Worm (Caenorhabditis elegans) whole organism, young adult: Measurements from ENCODE around the gene nfki-1.

Source experiments
- F55B11.4 ChIP-seq: sonication (generic microtip); optimal IDR thresholded peaks from 2 replicates; lab custom pipeline; 2016; ENCODE audit warnings: missing compliant biosample characterization, missing genetic modification characterization, borderline replicate concordance; ENCODE audit not compliant: insufficient read depth
- F57C9.4 ChIP-seq: sonication (generic microtip); optimal IDR thresholded peaks from 2 replicates; lab custom pipeline; 2017; ENCODE audit warnings: mild to moderate bottlenecking, missing genetic modification characterization, missing compliant biosample characterization
- Y67H2A.10 ChIP-seq: fragments of 200-800 bp; sonication (Bioruptor generic); conservative IDR thresholded peaks from 2 replicates; pipeline ENCODE4 v1.3.6; 2022; ENCODE audit warnings: missing genetic modification reagents, missing genetic modification characterization, missing compliant biosample characterization
- Y95B8A.8 ChIP-seq: fragments of 200-800 bp; sonication (Bioruptor generic); IDR thresholded peaks from 2 replicates; pipeline ENCODE4 v1.3.6; 2022; ENCODE audit warnings: missing genetic modification reagents, missing genetic modification characterization, missing compliant biosample characterization
- ZK185.1 ChIP-seq: sonication (generic microtip); optimal IDR thresholded peaks from 2 replicates; lab custom pipeline; 2016; ENCODE audit warnings: mild to moderate bottlenecking, missing genetic modification characterization, missing compliant biosample characterization; ENCODE audit not compliant: poor library complexity, severe bottlenecking
- aptf-2 ChIP-seq: fragments of 200-800 bp; sonication (Bioruptor generic); conservative IDR thresholded peaks from 2 replicates; pipeline ENCODE4 v1.3.6; 2022; ENCODE audit warnings: missing genetic modification reagents, missing genetic modification characterization, missing compliant biosample characterization
- attf-6 ChIP-seq: fragments of 200-800 bp; sonication (Bioruptor generic); IDR thresholded peaks from 2 replicates; pipeline ENCODE4 v1.3.6; 2022; ENCODE audit warnings: missing genetic modification reagents, missing genetic modification characterization, missing compliant biosample characterization
- cebp-1 ChIP-seq, 2 experiments: fragments of 200-800 bp in 1 of 2; sonication (Bioruptor generic) in 1 of 2; sonication (generic microtip) in 1 of 2; IDR thresholded peaks in 1 of 2; optimal IDR thresholded peaks in 1 of 2; 2 replicates each; pipeline versions ENCODE4 v1.3.6 to Lab custom; 2017 to 2022; ENCODE audit warnings: missing compliant biosample characterization in 2 of 2, missing genetic modification characterization in 2 of 2, mild to moderate bottlenecking in 1 of 2, missing genetic modification reagents in 1 of 2, moderate library complexity in 1 of 2
- die-1 ChIP-seq: sonication (generic microtip); optimal IDR thresholded peaks from 2 replicates; lab custom pipeline; 2016; ENCODE audit warnings: missing genotype, mild to moderate bottlenecking, missing genetic modification characterization, missing compliant biosample characterization
- dox-1 ChIP-seq: fragments of 200-800 bp; sonication (Bioruptor generic); IDR thresholded peaks from 2 replicates; pipeline ENCODE4 v1.3.6; 2022; ENCODE audit warnings: missing genetic modification reagents, missing genetic modification characterization, missing compliant biosample characterization
- dpl-1 ChIP-seq: fragments of 150-350 bp; optimal IDR thresholded peaks from 2 replicates; lab custom pipeline; 2014; ENCODE audit warnings: missing biosample characterization, missing genetic modification reagents, missing genetic modification characterization
- fkh-3 ChIP-seq: sonication (generic microtip); optimal IDR thresholded peaks from 2 replicates; lab custom pipeline; 2016; ENCODE audit warnings: mild to moderate bottlenecking, missing genetic modification characterization, missing compliant biosample characterization
- hmg-20 ChIP-seq: fragments of 200-800 bp; sonication (Bioruptor generic); IDR thresholded peaks from 2 replicates; pipeline ENCODE4 v1.3.6; 2022; ENCODE audit warnings: missing genetic modification reagents, missing genetic modification characterization, missing compliant biosample characterization
- hsf-1 ChIP-seq: fragments of 200-800 bp; sonication (Bioruptor generic); IDR thresholded peaks from 2 replicates; pipeline ENCODE4 v1.3.6; 2022; ENCODE audit warnings: missing genetic modification reagents, missing genetic modification characterization, missing compliant biosample characterization
- lin-26 ChIP-seq: fragments of 200-800 bp; sonication (Bioruptor generic); IDR thresholded peaks from 2 replicates; pipeline ENCODE4 v1.3.6; 2022; ENCODE audit warnings: missing genetic modification reagents, missing genetic modification characterization, missing compliant biosample characterization
- lin-40 ChIP-seq: sonication (generic microtip); optimal IDR thresholded peaks from 2 replicates; lab custom pipeline; 2016; ENCODE audit warnings: missing genetic modification characterization, mild to moderate bottlenecking, missing compliant biosample characterization, missing genotype, missing genetic modification reagents
- madf-10 ChIP-seq: sonication (generic microtip); optimal IDR thresholded peaks from 2 replicates; lab custom pipeline; 2016; ENCODE audit warnings: mild to moderate bottlenecking, missing genetic modification characterization, missing compliant biosample characterization
- madf-3 ChIP-seq: fragments of 200-800 bp; sonication (Bioruptor generic); IDR thresholded peaks from 2 replicates; pipeline ENCODE4 v1.3.6; 2022; ENCODE audit warnings: missing genetic modification reagents, missing genetic modification characterization, missing compliant biosample characterization
- madf-8 ChIP-seq: fragments of 200-800 bp; sonication (Bioruptor generic); conservative IDR thresholded peaks from 2 replicates; pipeline ENCODE4 v1.3.6; 2022; ENCODE audit warnings: missing genetic modification reagents, missing genetic modification characterization, missing compliant biosample characterization
- nfya-2 ChIP-seq: fragments of 200-800 bp; sonication (Bioruptor generic); IDR thresholded peaks from 2 replicates; pipeline ENCODE4 v1.3.6; 2022; ENCODE audit warnings: missing genetic modification reagents, missing genetic modification characterization, missing compliant biosample characterization
- nhr-120 ChIP-seq: fragments of 200-800 bp; sonication (Bioruptor generic); IDR thresholded peaks from 2 replicates; pipeline ENCODE4 v1.3.6; 2022; ENCODE audit warnings: missing genetic modification characterization, missing compliant biosample characterization
- nhr-179 ChIP-seq: sonication (generic microtip); optimal IDR thresholded peaks from 2 replicates; lab custom pipeline; 2016; ENCODE audit warnings: mild to moderate bottlenecking, missing genetic modification characterization, missing compliant biosample characterization
- nhr-80 ChIP-seq: sonication (generic microtip); optimal IDR thresholded peaks from 2 replicates; lab custom pipeline; 2016; ENCODE audit warnings: missing genetic modification characterization, missing compliant biosample characterization
- pha-4 ChIP-seq: fragments of 150-350 bp; sonication (generic microtip); optimal IDR thresholded peaks from 2 replicates; lab custom pipeline; 2014; ENCODE audit warnings: missing biosample characterization, missing genetic modification reagents, missing genetic modification characterization
- rcor-1 ChIP-seq: fragments of 200-800 bp; sonication (Bioruptor generic); IDR thresholded peaks from 2 replicates; pipeline ENCODE4 v1.3.6; 2022; ENCODE audit warnings: missing genetic modification reagents, missing genetic modification characterization, missing compliant biosample characterization
- rpc-1 ChIP-seq, 2 experiments: fragments of 150-350 bp in 1 of 2; sonication (generic microtip) in 1 of 2; optimal IDR thresholded peaks; 2 replicates each; lab custom pipeline; 2014 to 2018; ENCODE audit warnings: missing biosample characterization in 1 of 2, missing genetic modification characterization in 1 of 2, missing genetic modification reagents in 1 of 2, missing genotype in 1 of 2
- sdz-38 ChIP-seq: sonication (generic microtip); optimal IDR thresholded peaks from 2 replicates; lab custom pipeline; 2016; ENCODE audit warnings: missing genotype, missing genetic modification characterization, missing compliant biosample characterization
- somi-1 ChIP-seq: fragments of 200-800 bp; sonication (Bioruptor generic); optimal IDR thresholded peaks from 2 replicates; lab custom pipeline; 2018; ENCODE audit warnings: mild to moderate bottlenecking, missing genetic modification characterization, missing compliant biosample characterization
- tbp1 ChIP-seq: fragments of 200-800 bp; sonication (Bioruptor generic); optimal IDR thresholded peaks from 2 replicates; lab custom pipeline; 2018; ENCODE audit warnings: mild to moderate bottlenecking, missing genetic modification characterization, missing compliant biosample characterization
- tbx-9 ChIP-seq: sonication (generic microtip); optimal IDR thresholded peaks from 2 replicates; lab custom pipeline; 2016; ENCODE audit warnings: borderline replicate concordance, missing genetic modification characterization, inconsistent platforms, missing compliant biosample characterization
- tlf-1 ChIP-seq: fragments of 200-800 bp; sonication (Bioruptor generic); optimal IDR thresholded peaks from 2 replicates; lab custom pipeline; 2018; ENCODE audit warnings: mild to moderate bottlenecking, missing genetic modification characterization, missing compliant biosample characterization
- zim-3 ChIP-seq: sonication (generic microtip); optimal IDR thresholded peaks from 2 replicates; lab custom pipeline; 2017; ENCODE audit warnings: mild to moderate bottlenecking, missing genetic modification characterization, moderate library complexity, missing compliant biosample characterization
- ztf-28 ChIP-seq: fragments of 200-800 bp; sonication (Bioruptor generic); IDR thresholded peaks from 2 replicates; pipeline ENCODE4 v1.3.6; 2022; ENCODE audit warnings: missing genetic modification reagents, missing genetic modification characterization, missing compliant biosample characterization
- ztf-6 ChIP-seq: fragments of 200-800 bp; sonication (Bioruptor generic); IDR thresholded peaks from 2 replicates; pipeline ENCODE4 v1.3.6; 2022; ENCODE audit warnings: missing genetic modification reagents, missing genetic modification characterization, missing compliant biosample characterization

Gene nfki-1

ce11 chrX:15328343-15328742 lies 26.7 kb upstream of the nfki-1 start:
- TF ChIP-seq aptf-2 (GFP tag; lab: Robert Waterston, UW): no peak
- TF ChIP-seq rcor-1 (GFP tag; lab: Robert Waterston, UW): no peak
- no peak for TF ChIP-seq tbx-9 (tag; lab: Kevin White, UChicago)
- TF ChIP-seq madf-10: no peak
- no peak for TF ChIP-seq Y95B8A.8 (GFP tag; lab: Robert Waterston, UW)
- TF ChIP-seq nhr-179: no peak
- no peak for TF ChIP-seq rpc-1 (optimal IDR thresholded peaks at IDR 0.05; lab: Kevin White, UChicago)
- no peak for TF ChIP-seq rpc-1 (tag; optimal IDR thresholded peaks at IDR 0.05; lab: Kevin White, UChicago)
- no peak for TF ChIP-seq fkh-3 (tag; lab: Kevin White, UChicago)

- TF ChIP-seq ztf-28: no peak
- no peak for TF ChIP-seq ZK185.1 (tag; lab: Kevin White, UChicago)
- TF ChIP-seq nhr-120 (GFP tag; lab: Robert Waterston, UW): no peak
- no peak for TF ChIP-seq pha-4 (tag; lab: Kevin White, UChicago)
- no peak for TF ChIP-seq hsf-1 (GFP tag; lab: Robert Waterston, UW)
- no peak for TF ChIP-seq madf-8 (GFP tag; lab: Robert Waterston, UW)
- TF ChIP-seq tlf-1 (GFP tag; lab: Kevin White, UChicago): no peak
- no peak for TF ChIP-seq die-1 (tag; lab: Kevin White, UChicago)
- TF ChIP-seq somi-1 (GFP tag; lab: Kevin White, UChicago): no peak
- TF ChIP-seq sdz-38 (tag; lab: Kevin White, UChicago): no peak
- TF ChIP-seq hmg-20 (GFP tag; lab: Robert Waterston, UW): no peak
- no peak for TF ChIP-seq nfya-2
- no peak for TF ChIP-seq madf-3
- TF ChIP-seq dox-1 (GFP tag; lab: Robert Waterston, UW): no peak
- TF ChIP-seq, all 124 proteins: peak for 0
These were observed 24.4 kb upstream of the nfki-1 start, which contains the start of gene Y15E3A.4 for ce11 chrX:15330664-15331063. TSS of gene Y15E3A.4 (plus strand) at chrX:15330964.

- TF ChIP-seq cebp-1 (GFP tag; IDR thresholded peaks at IDR 0.05; lab: Robert Waterston, UW) (no peak), cebp-1 (tag; optimal IDR thresholded peaks at IDR 0.05; lab: Kevin White, UChicago) (peak; percentile 42), lin-40 (tag; lab: Kevin White, UChicago) (no peak), nhr-80 (peak; percentile 20)
These were observed 20.1 kb upstream of the nfki-1 start for ce11 chrX:15334897-15335296.

ce11 chrX:15335636-15336035 lies 19.4 kb upstream of the nfki-1 start:
- TF ChIP-seq F57C9.4 (tag; lab: Kevin White, UChicago) (no peak), somi-1 (GFP tag; lab: Kevin White, UChicago) (no peak), rpc-1 (optimal IDR thresholded peaks at IDR 0.05; lab: Kevin White, UChicago) (no peak), rpc-1 (tag; optimal IDR thresholded peaks at IDR 0.05; lab: Kevin White, UChicago) (peak; percentile 29), F55B11.4 (no peak), dpl-1 (no peak)

ce11 chrX:15336392-15336791 lies 18.6 kb upstream of the nfki-1 start:
- TF ChIP-seq attf-6 (GFP tag; lab: Robert Waterston, UW): no peak
- TF ChIP-seq ztf-6 (GFP tag; lab: Robert Waterston, UW): no peak
- TF ChIP-seq rpc-1 (optimal IDR thresholded peaks at IDR 0.05; lab: Kevin White, UChicago): no peak
- TF ChIP-seq rpc-1 (tag; optimal IDR thresholded peaks at IDR 0.05; lab: Kevin White, UChicago): no peak
- no peak for TF ChIP-seq tbp1 (GFP tag; lab: Kevin White, UChicago)
- TF ChIP-seq Y67H2A.10 (GFP tag; lab: Robert Waterston, UW): no peak
- no peak for TF ChIP-seq zim-3 (tag; lab: Kevin White, UChicago)
- no peak for TF ChIP-seq lin-26 (GFP tag; lab: Robert Waterston, UW)
- TF ChIP-seq, all 124 proteins: peak for 0
